Worm (Caenorhabditis elegans): ENCODE measurements around the gene pxf-1.
A peak's percentile ranks its signal among the peaks of the same experiment; 100 is the strongest.

pxf-1 gene

DNA sequence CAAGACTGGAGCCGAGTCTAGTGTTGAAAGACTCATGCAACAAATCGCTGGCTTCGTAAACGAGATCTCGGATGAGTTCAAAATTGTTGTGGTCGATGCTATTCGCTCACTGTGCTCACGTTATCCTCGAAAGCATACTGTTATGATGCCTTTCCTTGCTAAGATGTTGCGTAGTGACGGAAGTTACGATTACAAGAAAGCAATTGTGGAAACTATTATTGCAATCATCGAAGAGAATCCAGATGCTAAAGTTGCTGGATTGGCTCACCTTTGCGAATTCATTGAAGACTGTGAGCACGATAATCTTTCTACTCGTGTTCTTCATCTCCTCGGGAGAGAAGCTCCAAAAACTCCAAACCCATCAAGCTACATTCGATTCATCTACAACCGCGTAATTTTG, 20.7 kb downstream of the pxf-1 start (continued):
- TF ChIP-seq ets-4 (GFP tag; optimal IDR thresholded peaks at IDR 0.05) (no peak), bed-2 (GFP tag; IDR thresholded peaks at IDR 0.05) (no peak), madf-8 (GFP tag; conservative IDR thresholded peaks at IDR 0.05) (no peak)

ce11 chrIV:10151439-10151997, 22.6 kb downstream of the pxf-1 start, which contains the start of gene copg-1:
Gene copg-1 (plus strand): TSS chrIV:10151947.
- TF ChIP-seq F23B12.7 (tag; optimal IDR thresholded peaks at IDR 0.05; ENCODE audit: insufficient read depth) (peak; percentile 25), let-607 (tag; optimal IDR thresholded peaks at IDR 0.05) (peak; percentile 67 to 87), chd-7 (tag; optimal IDR thresholded peaks at IDR 0.05) (no peak), F52B5.7 (tag; optimal IDR thresholded peaks at IDR 0.05) (no peak), F55B11.4 (tag; optimal IDR thresholded peaks at IDR 0.05; ENCODE audit: borderline replicate concordance, insufficient read depth) (no peak), nfya-2 (GFP tag; IDR thresholded peaks at IDR 0.05) (no peak), nhr-179 (tag; optimal IDR thresholded peaks at IDR 0.05) (no peak), cebp-1 (GFP tag; IDR thresholded peaks at IDR 0.05) (no peak), cebp-1 (tag; optimal IDR thresholded peaks at IDR 0.05) (peak; percentile 67), somi-1 (GFP tag; optimal IDR thresholded peaks at IDR 0.05) (no peak), dpl-1 (GFP tag; optimal IDR thresholded peaks at IDR 0.05) (peak; percentile 24), tlf-1 (GFP tag; optimal IDR thresholded peaks at IDR 0.05) (no peak), T26A5.8 (tag; optimal IDR thresholded peaks at IDR 0.05) (no peak), F33H1.4 (GFP tag; IDR thresholded peaks at IDR 0.05) (peak; percentile 46), hlh-26 (GFP tag; conservative IDR thresholded peaks at IDR 0.05) (no peak), cebp-2 (GFP tag; IDR thresholded peaks at IDR 0.05) (no peak), snpc-4 (GFP tag; optimal IDR thresholded peaks at IDR 0.05) (peak; percentile 4), snpc-4 (tag; optimal IDR thresholded peaks at IDR 0.05) (peak in 2 of 4 experiments; percentile 0 to 12), snpc-1.1 (tag; optimal IDR thresholded peaks at IDR 0.05; ENCODE audit: insufficient read depth) (no peak), let-526 (GFP tag; IDR thresholded peaks at IDR 0.05) (no peak), hrde-1 (tag; optimal IDR thresholded peaks at IDR 0.05; ENCODE audit: borderline replicate concordance) (no peak), nfya-1 (tag; optimal IDR thresholded peaks at IDR 0.05; ENCODE audit: borderline replicate concordance, insufficient read depth) (no peak), ztf-26 (tag; optimal IDR thresholded peaks at IDR 0.05) (no peak), attf-6 (GFP tag; IDR thresholded peaks at IDR 0.05) (no peak), Y53G8AR.9 (GFP tag; conservative IDR thresholded peaks at IDR 0.05) (no peak), B0261.1 (tag; optimal IDR thresholded peaks at IDR 0.05) (no peak), ceh-91 (GFP tag; IDR thresholded peaks at IDR 0.05) (no peak), atf-7 (tag; optimal IDR thresholded peaks at IDR 0.05) (no peak), unc-62 (GFP tag; optimal IDR thresholded peaks at IDR 0.05) (no peak), nhr-90 (tag; optimal IDR thresholded peaks at IDR 0.05) (no peak), snpc-1.3 (tag; optimal IDR thresholded peaks at IDR 0.05; ENCODE audit: insufficient read depth) (no peak), attf-5 (GFP tag; optimal IDR thresholded peaks at IDR 0.05) (peak; percentile 18), F49E8.2 (tag; optimal IDR thresholded peaks at IDR 0.05; ENCODE audit: insufficient read depth) (no peak), ztf-6 (GFP tag; IDR thresholded peaks at IDR 0.05) (no peak), fkh-3 (tag; optimal IDR thresholded peaks at IDR 0.05) (no peak), hsf-1 (GFP tag; IDR thresholded peaks at IDR 0.05) (no peak), aptf-2 (GFP tag; conservative IDR thresholded peaks at IDR 0.05) (no peak), B0336.3 (GFP tag; IDR thresholded peaks at IDR 0.05) (no peak), egl-44 (GFP tag; IDR thresholded peaks at IDR 0.05) (no peak), ztf-25 (GFP tag; IDR thresholded peaks at IDR 0.05) (no peak), egl-18 (GFP tag; IDR thresholded peaks at IDR 0.05) (no peak), hmg-1.2 (GFP tag; IDR thresholded peaks at IDR 0.05) (no peak), ceh-58 (GFP tag; IDR thresholded peaks at IDR 0.05) (no peak), ceh-40 (GFP tag; IDR thresholded peaks at IDR 0.05) (no peak)

All from whole organism, young adult.